Worm (Caenorhabditis elegans): Measurements from ENCODE around the gene F55C9.11.

- TF ChIP-seq cey-2 (tag; optimal IDR thresholded peaks at IDR 0.05; ENCODE audit: borderline replicate concordance, insufficient read depth) (no peak), lsy-2 (tag; optimal IDR thresholded peaks at IDR 0.05) (no peak), R02D3.7 (tag; optimal IDR thresholded peaks at IDR 0.05) (no peak), Y48G9A.11 (GFP tag; IDR thresholded peaks at IDR 0.05) (no peak), unc-39 (tag; optimal IDR thresholded peaks at IDR 0.05) (no peak), lir-3 (tag; optimal IDR thresholded peaks at IDR 0.05) (no peak), mep-1 (tag; optimal IDR thresholded peaks at IDR 0.05) (no peak), D1046.2 (GFP tag; IDR thresholded peaks at IDR 0.05) (no peak), aha-1 (tag) (no peak), nhr-77 (tag; optimal IDR thresholded peaks at IDR 0.05) (no peak), sdz-12 (GFP tag; optimal IDR thresholded peaks at IDR 0.05) (no peak), ZK337.2 (GFP tag; IDR thresholded peaks at IDR 0.05) (no peak)
Measured at ce11 chrV:19301934-19302333, 7.6 kb downstream of the F55C9.11 start, which contains the start of gene fbxb-62.
